Worm (Caenorhabditis elegans) whole organism, early embryonic: ENCODE measurements around the gene K08B12.1.

Source experiments
- B0310.2 ChIP-seq: sonication (generic microtip); optimal IDR thresholded peaks from 2 replicates; lab custom pipeline; 2016; ENCODE audit warnings: mild to moderate bottlenecking, missing genetic modification characterization, missing compliant biosample characterization
- aly-1 ChIP-seq: sonication (generic microtip); optimal IDR thresholded peaks from 2 replicates; lab custom pipeline; 2016; ENCODE audit warnings: missing genetic modification characterization, missing compliant biosample characterization
- ama-1 ChIP-seq: fragments of 150-350 bp; optimal IDR thresholded peaks from 2 replicates; lab custom pipeline; 2014
- ceh-13 ChIP-seq: fragments of 200-800 bp; sonication (Bioruptor generic); optimal IDR thresholded peaks from 2 replicates; lab custom pipeline; 2018; ENCODE audit warnings: mild to moderate bottlenecking, missing genetic modification characterization, missing compliant biosample characterization
- hmbx-1 ChIP-seq: sonication (generic microtip); optimal IDR thresholded peaks from 2 replicates; lab custom pipeline; 2016; ENCODE audit warnings: mild to moderate bottlenecking, missing genetic modification characterization, missing compliant biosample characterization
- hmg-4 ChIP-seq: fragments of 200-800 bp; sonication (Bioruptor generic); optimal IDR thresholded peaks from 2 replicates; lab custom pipeline; 2018; ENCODE audit warnings: mild to moderate bottlenecking, missing genetic modification characterization, missing compliant biosample characterization
- hnd-1 ChIP-seq: sonication (generic microtip); optimal IDR thresholded peaks from 2 replicates; lab custom pipeline; 2016; ENCODE audit warnings: missing genetic modification characterization, missing compliant biosample characterization
- pes-1 ChIP-seq: fragments of 200-800 bp; sonication (Bioruptor generic); IDR thresholded peaks from 2 replicates; pipeline ENCODE4 v1.3.6; 2022; ENCODE audit warnings: missing genetic modification reagents, missing genetic modification characterization, missing compliant biosample characterization
- scrt-1 ChIP-seq: fragments of 200-800 bp; sonication (Bioruptor generic); IDR thresholded peaks from 2 replicates; pipeline ENCODE4 v1.3.6; 2022; ENCODE audit warnings: missing genetic modification characterization, missing compliant biosample characterization
- sea-1 ChIP-seq: fragments of 200-800 bp; sonication (Bioruptor generic); conservative IDR thresholded peaks from 2 replicates; pipeline ENCODE4 v1.3.6; 2022; ENCODE audit warnings: missing genetic modification characterization, missing compliant biosample characterization
- tbx-11 ChIP-seq: fragments of 200-800 bp; sonication (Bioruptor generic); IDR thresholded peaks from 2 replicates; pipeline ENCODE4 v1.3.6; 2022; ENCODE audit warnings: missing genetic modification characterization, missing compliant biosample characterization
- tra-4 ChIP-seq: sonication (generic microtip); optimal IDR thresholded peaks from 2 replicates; lab custom pipeline; 2017; ENCODE audit warnings: missing genetic modification characterization, missing compliant biosample characterization

DNA sequence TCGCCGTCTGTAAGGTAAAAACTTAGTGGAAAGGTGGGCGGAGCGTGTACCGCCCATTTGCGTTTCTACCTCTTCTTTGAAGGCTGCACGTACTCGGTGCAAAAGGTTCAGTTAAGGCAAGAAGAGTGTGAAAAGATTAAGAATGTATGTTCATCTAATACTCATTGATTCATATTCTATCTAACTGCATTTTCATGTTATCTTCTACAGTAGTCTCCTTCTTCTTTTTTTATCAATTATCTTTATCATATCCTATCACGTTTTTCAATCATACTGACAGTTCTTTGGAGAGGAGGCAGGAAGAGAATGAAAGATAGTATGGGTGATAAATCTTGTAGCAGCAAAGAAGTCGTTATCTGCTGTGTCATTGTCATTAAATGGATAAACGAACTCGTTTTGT, 11.8 kb upstream of the K08B12.1 start:
- no peak for TF ChIP-seq tra-4 (tag; lab: Kevin White, UChicago)
- TF ChIP-seq tbx-11, result no peak
- no peak for TF ChIP-seq scrt-1 (GFP tag; lab: Robert Waterston, UW)
- no peak for TF ChIP-seq ama-1 (lab: Kevin White, UChicago)
- TF ChIP-seq pes-1, result no peak
- no peak for TF ChIP-seq ceh-13 (GFP tag; lab: Kevin White, UChicago)
- TF ChIP-seq sea-1 (GFP tag; lab: Robert Waterston, UW), result no peak
- TF ChIP-seq aly-1 (tag; lab: Kevin White, UChicago), result no peak
- no peak for TF ChIP-seq hmg-4 (GFP tag; lab: Kevin White, UChicago)
- TF ChIP-seq B0310.2 (tag; lab: Kevin White, UChicago), result no peak
- TF ChIP-seq hnd-1, result no peak
- TF ChIP-seq hmbx-1 (tag; lab: Kevin White, UChicago), result no peak
